Worm (Caenorhabditis elegans): ENCODE measurements around the gene pef-1.

ce11 chrIII:887874-888299 lies 38.2 kb downstream of the pef-1 start:
- TF ChIP-seq nfya-1 (tag; optimal IDR thresholded peaks at IDR 0.05) (peak; percentile 71), hlh-15 (tag; optimal IDR thresholded peaks at IDR 0.05) (no peak), T23F11.4 (GFP tag; optimal IDR thresholded peaks at IDR 0.05) (no peak), madf-2 (tag; optimal IDR thresholded peaks at IDR 0.05) (peak; percentile 13), Y22D7AL.16 (tag; optimal IDR thresholded peaks at IDR 0.05) (no peak)

Measured in whole organism, late embryonic.